Worm (Caenorhabditis elegans): ENCODE measurements around the gene T28A11.22.
A peak's percentile ranks its signal among the peaks of the same experiment; 100 is the strongest.

T28A11.22 gene

DNA sequence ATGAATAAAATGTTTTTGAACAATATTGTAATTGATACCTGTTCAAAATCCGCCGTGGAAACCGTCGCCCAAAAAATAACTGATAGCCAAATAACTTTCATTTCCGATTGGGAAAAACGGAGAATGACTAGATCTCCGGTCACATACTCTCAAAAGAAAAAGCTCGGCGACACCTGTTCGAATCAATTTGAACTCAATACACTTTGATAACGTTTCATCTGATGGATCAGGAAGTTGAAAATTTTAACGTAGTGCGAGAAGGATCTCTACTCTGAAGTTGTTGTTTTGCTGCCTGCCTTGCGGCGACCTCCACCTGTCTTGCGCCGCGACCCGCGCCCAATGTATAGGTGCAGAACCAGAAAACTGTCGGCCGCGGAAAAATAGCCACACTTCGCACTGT is 15.8 kb downstream of the T28A11.22 start, which contains the start of gene T28A11.20:
T28A11.20 (minus strand) TSS at position 101 of the 400 bp plus-strand sequence.
- TF ChIP-seq ZK546.5 (tag; optimal IDR thresholded peaks at IDR 0.05) (no peak), unc-62 (GFP tag; optimal IDR thresholded peaks at IDR 0.05 in 1 of 2) (no peak), unc-62 (tag; optimal IDR thresholded peaks at IDR 0.05) (no peak), aly-2 (tag; optimal IDR thresholded peaks at IDR 0.05) (no peak), lsy-2 (tag; optimal IDR thresholded peaks at IDR 0.05) (no peak), tag-97 (GFP tag; IDR thresholded peaks at IDR 0.05) (no peak), nhr-111 (GFP tag; optimal IDR thresholded peaks at IDR 0.05) (no peak), saeg-2 (GFP tag; IDR thresholded peaks at IDR 0.05) (no peak), lin-1 (GFP tag; IDR thresholded peaks at IDR 0.05) (no peak), unc-39 (tag; optimal IDR thresholded peaks at IDR 0.05) (no peak), hif-1 (tag; optimal IDR thresholded peaks at IDR 0.05) (no peak), nhr-76 (tag; optimal IDR thresholded peaks at IDR 0.05) (no peak), snpc-1.2 (GFP tag; IDR thresholded peaks at IDR 0.05) (no peak), F26F4.8 (GFP tag; conservative IDR thresholded peaks at IDR 0.05) (no peak), zag-1 (tag; optimal IDR thresholded peaks at IDR 0.05) (no peak), T20F7.1 (GFP tag; optimal IDR thresholded peaks at IDR 0.05) (no peak), ceh-62 (tag; optimal IDR thresholded peaks at IDR 0.05) (no peak), ceh-20 (GFP tag; IDR thresholded peaks at IDR 0.05) (no peak), D1046.2 (GFP tag; IDR thresholded peaks at IDR 0.05) (no peak)

DNA sequence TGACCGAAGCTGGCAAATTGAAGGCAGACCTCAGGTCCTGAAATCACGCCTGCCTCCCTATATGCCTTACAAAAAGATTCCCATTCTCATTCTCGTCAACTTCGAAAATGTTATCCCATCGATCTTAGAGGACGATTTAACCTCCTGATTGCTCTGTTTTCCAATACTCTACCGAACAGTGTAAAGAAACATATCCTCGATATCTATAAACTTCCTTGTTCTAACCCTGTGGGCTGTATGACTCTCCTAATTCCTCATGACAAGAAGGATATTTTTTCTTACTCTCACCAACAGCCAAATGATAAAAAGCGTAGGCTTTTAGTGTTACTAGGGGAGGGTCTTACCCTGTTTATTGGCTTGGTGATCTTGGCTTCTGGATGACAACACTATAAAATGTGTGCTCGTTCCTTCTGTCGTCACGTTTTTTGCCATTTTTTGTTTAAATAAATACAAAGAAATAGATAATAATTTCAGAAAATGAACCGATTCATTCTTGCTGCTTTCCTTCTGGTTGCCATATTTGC is 16.3 kb downstream of the T28A11.22 start, which contains the start of gene T28A11.4:
T28A11.4 (plus strand) TSS at position 474 of the 524 bp plus-strand sequence.
- no peak for TF ChIP-seq lim-7 (GFP tag; IDR thresholded peaks at IDR 0.05)
- peak in 1 of 2 experiments; percentile 55 for TF ChIP-seq unc-62 (GFP tag; optimal IDR thresholded peaks at IDR 0.05 in 1 of 2)
- no peak for TF ChIP-seq unc-62 (tag; optimal IDR thresholded peaks at IDR 0.05)
- TF ChIP-seq aha-1 (tag), result peak; percentile 68
- TF ChIP-seq egl-43 (GFP tag; IDR thresholded peaks at IDR 0.05), result no peak
- TF ChIP-seq rbr-2 (tag; optimal IDR thresholded peaks at IDR 0.05), result no peak

DNA sequence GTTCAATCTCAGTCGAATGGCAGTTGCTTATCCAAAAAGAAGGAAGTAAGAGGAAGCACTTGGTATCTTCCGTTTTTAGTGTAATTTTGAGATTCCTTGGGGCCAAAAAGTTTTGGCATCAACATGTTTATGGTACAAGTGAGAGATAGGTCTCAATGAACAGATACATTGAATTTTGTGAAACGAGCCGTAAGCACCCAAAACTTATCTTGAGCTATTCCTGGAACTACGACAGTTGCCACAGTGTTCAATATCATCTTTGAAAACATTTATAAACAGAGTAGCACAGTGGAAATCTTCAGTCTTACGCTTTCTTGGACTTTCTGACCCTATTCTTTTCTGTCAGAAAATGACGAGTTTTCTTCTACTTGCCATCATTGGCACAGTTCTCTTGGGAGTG is 17.7 kb downstream of the T28A11.22 start, which contains the start of gene T28A11.3:
T28A11.3 (plus strand) TSS at position 301 of the 400 bp plus-strand sequence.
- peak in 1 of 2 experiments; percentile 32 for TF ChIP-seq daf-16 (GFP tag; optimal IDR thresholded peaks at IDR 0.05)
- TF ChIP-seq daf-16 (tag; optimal IDR thresholded peaks at IDR 0.05), result no peak
- no peak for TF ChIP-seq mep-1 (tag; optimal IDR thresholded peaks at IDR 0.05)
- TF ChIP-seq nhr-102 (tag; optimal IDR thresholded peaks at IDR 0.05), result no peak
- no peak for TF ChIP-seq nhr-41 (GFP tag; IDR thresholded peaks at IDR 0.05)
- TF ChIP-seq unc-62 (GFP tag; optimal IDR thresholded peaks at IDR 0.05 in 1 of 2), result no peak
- no peak for TF ChIP-seq unc-62 (tag; optimal IDR thresholded peaks at IDR 0.05)
- TF ChIP-seq fkh-10 (GFP tag; optimal IDR thresholded peaks at IDR 0.05), result no peak

DNA sequence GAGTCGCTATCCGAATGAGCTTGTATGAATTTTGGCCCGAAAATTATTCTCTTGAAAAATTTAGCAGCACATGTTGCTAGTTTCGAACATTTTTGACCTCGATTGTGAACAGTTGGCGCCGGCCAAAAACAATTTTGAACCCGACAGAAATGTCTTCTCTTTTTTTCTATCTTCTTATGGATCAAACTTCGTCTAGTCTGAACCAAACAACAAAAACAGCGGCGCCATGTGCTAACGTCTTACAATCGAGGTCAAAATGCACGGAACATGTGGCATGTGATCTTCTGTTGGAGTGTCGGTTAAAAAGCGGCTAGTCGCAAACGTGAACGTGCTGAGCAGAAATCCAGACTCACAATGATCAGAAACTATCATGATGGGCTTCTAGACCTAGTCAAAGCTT is 18.8 kb downstream of the T28A11.22 start:
- TF ChIP-seq hlh-11 (tag; optimal IDR thresholded peaks at IDR 0.05) (peak; percentile 70), T26A8.4 (GFP tag; IDR thresholded peaks at IDR 0.05) (no peak), pha-4 (GFP tag; IDR thresholded peaks at IDR 0.05) (no peak), pha-4 (tag; optimal IDR thresholded peaks at IDR 0.05) (no peak), zag-1 (tag; optimal IDR thresholded peaks at IDR 0.05) (no peak), aly-2 (tag; optimal IDR thresholded peaks at IDR 0.05) (no peak), lin-13 (GFP tag; optimal IDR thresholded peaks at IDR 0.05) (no peak), ztf-7 (tag; optimal IDR thresholded peaks at IDR 0.05) (no peak), T20F7.1 (GFP tag; optimal IDR thresholded peaks at IDR 0.05) (no peak), dpl-1 (GFP tag; optimal IDR thresholded peaks at IDR 0.05) (no peak), hlh-30 (tag; optimal IDR thresholded peaks at IDR 0.05; ENCODE audit: insufficient read depth) (peak; percentile 16), nhr-102 (tag; optimal IDR thresholded peaks at IDR 0.05) (no peak), dmd-6 (GFP tag; IDR thresholded peaks at IDR 0.05) (peak; percentile 56), nhr-111 (GFP tag; optimal IDR thresholded peaks at IDR 0.05) (no peak), sdz-12 (GFP tag; optimal IDR thresholded peaks at IDR 0.05) (no peak), aha-1 (tag) (no peak), ctbp-1 (GFP tag; IDR thresholded peaks at IDR 0.05) (no peak), nhr-48 (tag; optimal IDR thresholded peaks at IDR 0.05) (no peak), lin-29 (GFP tag; IDR thresholded peaks at IDR 0.05) (no peak), fkh-10 (GFP tag; optimal IDR thresholded peaks at IDR 0.05) (no peak), ceh-44 (GFP tag; IDR thresholded peaks at IDR 0.05) (no peak), pqm-1 (tag; optimal IDR thresholded peaks at IDR 0.05) (no peak), ceh-62 (tag; optimal IDR thresholded peaks at IDR 0.05) (no peak), snpc-1.2 (GFP tag; IDR thresholded peaks at IDR 0.05) (no peak), nhr-25 (tag; optimal IDR thresholded peaks at IDR 0.05; ENCODE audit: borderline replicate concordance, insufficient read depth) (no peak), mxl-3 (GFP tag; optimal IDR thresholded peaks at IDR 0.05) (peak; percentile 49)
